Fruit fly (Drosophila melanogaster) whole organism, prepupa: ENCODE data around the gene CG4213.

Source experiments
- CG10631 ChIP-seq: fragments of 200-800 bp; sonication (Bioruptor generic); optimal IDR thresholded peaks from 2 replicates; lab custom pipeline; 2016; ENCODE audit warnings: missing biosample characterization, missing genetic modification characterization
- CG10669 ChIP-seq: fragments of 200-800 bp; sonication (Bioruptor generic); optimal IDR thresholded peaks from 3 replicates; lab custom pipeline; 2018; ENCODE audit warnings: missing biosample characterization, mild to moderate bottlenecking, missing genetic modification characterization, moderate library complexity
- CG11294 ChIP-seq: fragments of 200-800 bp; sonication (Bioruptor generic); IDR thresholded peaks from 2 replicates; pipeline ENCODE4 v1.3.6; 2022; ENCODE audit warnings: missing biosample characterization, missing genetic modification characterization
- CG1621 ChIP-seq: fragments of 200-800 bp; sonication (Bioruptor generic); optimal IDR thresholded peaks from 3 replicates; lab custom pipeline; 2018; ENCODE audit warnings: missing biosample characterization, mild to moderate bottlenecking, missing genetic modification characterization
- CG16779 ChIP-seq: fragments of 200-800 bp; sonication (Bioruptor generic); optimal IDR thresholded peaks from 3 replicates; lab custom pipeline; 2017; ENCODE audit warnings: missing biosample characterization, mild to moderate bottlenecking, missing genetic modification characterization
- CG3032 ChIP-seq: fragments of 200-800 bp; optimal IDR thresholded peaks from 2 replicates; lab custom pipeline; 2019; ENCODE audit warnings: missing biosample characterization, mild to moderate bottlenecking, missing genetic modification characterization, moderate library complexity
- CG31627 ChIP-seq: fragments of 200-800 bp; sonication (Bioruptor generic); optimal IDR thresholded peaks from 3 replicates; lab custom pipeline; 2016; ENCODE audit warnings: missing biosample characterization, missing genetic modification characterization
- CG32006 ChIP-seq: fragments of 200-800 bp; sonication (Bioruptor generic); optimal IDR thresholded peaks from 3 replicates; lab custom pipeline; 2017; ENCODE audit warnings: missing biosample characterization, mild to moderate bottlenecking, missing genetic modification characterization
- CG3919 ChIP-seq: fragments of 200-800 bp; sonication (Bioruptor generic); optimal IDR thresholded peaks from 3 replicates; lab custom pipeline; 2016; ENCODE audit warnings: missing biosample characterization, missing genetic modification characterization
- CG4318 ChIP-seq: fragments of 200-800 bp; sonication (Bioruptor generic); optimal IDR thresholded peaks from 3 replicates; lab custom pipeline; 2017; ENCODE audit warnings: missing biosample characterization, mild to moderate bottlenecking, missing genetic modification characterization
- CG6163 ChIP-seq: fragments of 200-800 bp; sonication (Bioruptor generic); IDR thresholded peaks from 3 replicates; pipeline ENCODE4 v1.3.6; 2022; ENCODE audit warnings: missing biosample characterization, missing genetic modification characterization
- CG6276 ChIP-seq: fragments of 200-800 bp; sonication (Bioruptor generic); optimal IDR thresholded peaks from 2 replicates; lab custom pipeline; 2017; ENCODE audit warnings: missing biosample characterization, mild to moderate bottlenecking, missing genetic modification characterization
- CG6792 ChIP-seq: fragments of 200-800 bp; sonication (Bioruptor generic); optimal IDR thresholded peaks from 3 replicates; lab custom pipeline; 2016; ENCODE audit warnings: missing biosample characterization, missing genetic modification characterization
- CG6808 ChIP-seq: fragments of 200-800 bp; sonication (Bioruptor generic); optimal IDR thresholded peaks from 3 replicates; lab custom pipeline; 2017; ENCODE audit warnings: missing biosample characterization, missing genetic modification characterization, mild to moderate bottlenecking, moderate library complexity, missing genetic modification reagents
- CG7368 ChIP-seq: fragments of 200-800 bp; sonication (Bioruptor generic); optimal IDR thresholded peaks from 3 replicates; lab custom pipeline; 2016; ENCODE audit warnings: missing biosample characterization, missing genetic modification characterization
- CG8119 ChIP-seq: fragments of 200-800 bp; sonication (Bioruptor generic); IDR thresholded peaks from 3 replicates; pipeline ENCODE4 v1.3.6; 2022; ENCODE audit warnings: missing biosample characterization, missing genetic modification characterization
- CG8319 ChIP-seq: fragments of 200-800 bp; sonication (Bioruptor generic); optimal IDR thresholded peaks from 3 replicates; lab custom pipeline; 2016; ENCODE audit warnings: missing biosample characterization, missing genetic modification characterization
- CG8632 ChIP-seq: fragments of 200-800 bp; sonication (Bioruptor generic); optimal IDR thresholded peaks from 3 replicates; lab custom pipeline; 2016; ENCODE audit warnings: missing biosample characterization, missing genetic modification characterization
- CG9139 ChIP-seq: fragments of 200-800 bp; sonication (Bioruptor generic); optimal IDR thresholded peaks from 3 replicates; lab custom pipeline; 2017; ENCODE audit warnings: missing biosample characterization, mild to moderate bottlenecking, missing genetic modification characterization
- Eip75B ChIP-seq: fragments of 200-800 bp; sonication (Bioruptor generic); optimal IDR thresholded peaks from 3 replicates; lab custom pipeline; 2016; ENCODE audit warnings: missing biosample characterization, missing genetic modification characterization
- Eip78C ChIP-seq: fragments of 200-800 bp; sonication (Bioruptor generic); peaks from one replicate; lab custom pipeline; 2016; ENCODE audit warnings: missing biosample characterization, missing genetic modification characterization
- Eip93F ChIP-seq: fragments of 200-800 bp; sonication (Bioruptor generic); optimal IDR thresholded peaks from 2 replicates; lab custom pipeline; 2016; ENCODE audit warnings: missing biosample characterization, mild to moderate bottlenecking, missing genetic modification characterization
- Ets96B ChIP-seq: fragments of 200-800 bp; optimal IDR thresholded peaks from 2 replicates; lab custom pipeline; 2019; ENCODE audit warnings: missing biosample characterization, mild to moderate bottlenecking, missing genetic modification characterization, moderate library complexity
- Gug ChIP-seq: fragments of 200-800 bp; sonication (Bioruptor generic); IDR thresholded peaks from 2 replicates; pipeline ENCODE4 v1.3.6; 2022; ENCODE audit warnings: missing biosample characterization, missing genetic modification characterization
- Hr38 ChIP-seq: sonication (Bioruptor generic); optimal IDR thresholded peaks from 2 replicates; lab custom pipeline; 2016; ENCODE audit warnings: missing biosample characterization, missing genetic modification characterization
- Hr39 ChIP-seq: fragments of 200-800 bp; sonication (Bioruptor generic); optimal IDR thresholded peaks from 2 replicates; lab custom pipeline; 2016; ENCODE audit warnings: missing biosample characterization, missing genetic modification characterization
- Hr4 ChIP-seq: fragments of 200-800 bp; sonication (Bioruptor generic); optimal IDR thresholded peaks from 3 replicates; lab custom pipeline; 2016; ENCODE audit warnings: missing biosample characterization, missing genetic modification characterization
- OdsH ChIP-seq: fragments of 200-800 bp; sonication (Bioruptor generic); optimal IDR thresholded peaks from 3 replicates; lab custom pipeline; 2016; ENCODE audit warnings: missing biosample characterization, missing genetic modification characterization
- Smox ChIP-seq: fragments of 200-800 bp; sonication (Bioruptor generic); optimal IDR thresholded peaks from 3 replicates; lab custom pipeline; 2016; ENCODE audit warnings: missing biosample characterization, missing genetic modification characterization
- Sox102F ChIP-seq: fragments of 200-800 bp; sonication (Bioruptor generic); optimal IDR thresholded peaks from 2 replicates; lab custom pipeline; 2016; ENCODE audit warnings: missing biosample characterization, mild to moderate bottlenecking, missing genetic modification characterization
- Sox14 ChIP-seq: fragments of 200-800 bp; sonication (Bioruptor generic); optimal IDR thresholded peaks from 3 replicates; lab custom pipeline; 2016; ENCODE audit warnings: missing biosample characterization, missing genetic modification characterization
- achi ChIP-seq: fragments of 200-800 bp; sonication (Bioruptor generic); optimal IDR thresholded peaks from 3 replicates; lab custom pipeline; 2016; ENCODE audit warnings: missing biosample characterization, missing genetic modification characterization
- acj6 ChIP-seq: fragments of 200-800 bp; sonication (Bioruptor generic); optimal IDR thresholded peaks from 3 replicates; lab custom pipeline; 2016; ENCODE audit warnings: missing biosample characterization, missing genetic modification characterization
- cyc ChIP-seq: fragments of 200-800 bp; sonication (Bioruptor generic); optimal IDR thresholded peaks from 3 replicates; lab custom pipeline; 2016; ENCODE audit warnings: missing biosample characterization, missing genetic modification characterization
- dac ChIP-seq: fragments of 200-800 bp; sonication (Bioruptor generic); optimal IDR thresholded peaks from 2 replicates; lab custom pipeline; 2017; ENCODE audit warnings: missing biosample characterization, mild to moderate bottlenecking, missing genetic modification characterization
- dsx ChIP-seq: fragments of 200-800 bp; optimal IDR thresholded peaks from 3 replicates; lab custom pipeline; 2019; ENCODE audit warnings: missing biosample characterization, mild to moderate bottlenecking, missing genetic modification characterization, moderate library complexity; ENCODE audit not compliant: poor library complexity, severe bottlenecking
- esn ChIP-seq: fragments of 200-800 bp; sonication (Bioruptor generic); optimal IDR thresholded peaks from 2 replicates; lab custom pipeline; 2016; ENCODE audit warnings: missing biosample characterization, mild to moderate bottlenecking, missing genetic modification characterization, moderate library complexity
- fd59A ChIP-seq: fragments of 200-800 bp; sonication (Bioruptor generic); optimal IDR thresholded peaks from 2 replicates; lab custom pipeline; 2017; ENCODE audit warnings: missing biosample characterization, mild to moderate bottlenecking, missing genetic modification characterization, missing genetic modification reagents
- fd85E ChIP-seq: fragments of 200-800 bp; sonication (Bioruptor generic); optimal IDR thresholded peaks from 3 replicates; lab custom pipeline; 2016; ENCODE audit warnings: missing biosample characterization, missing genetic modification characterization
- fkh ChIP-seq: fragments of 200-800 bp; sonication (Bioruptor generic); optimal IDR thresholded peaks from 3 replicates; lab custom pipeline; 2017; ENCODE audit warnings: missing biosample characterization, mild to moderate bottlenecking, missing genetic modification characterization, moderate library complexity
- lz ChIP-seq: fragments of 200-800 bp; sonication (Bioruptor generic); optimal IDR thresholded peaks from 3 replicates; lab custom pipeline; 2016; ENCODE audit warnings: missing biosample characterization, missing genetic modification characterization
- pdm3 ChIP-seq: fragments of 200-800 bp; sonication (Bioruptor generic); optimal IDR thresholded peaks from 3 replicates; lab custom pipeline; 2016; ENCODE audit warnings: missing biosample characterization, missing genetic modification characterization
- salr ChIP-seq, 2 experiments: fragments of 200-800 bp; sonication (Bioruptor generic); optimal IDR thresholded peaks; 3 replicates each; lab custom pipeline; 2016 to 2018; ENCODE audit warnings: missing biosample characterization in 2 of 2, missing genetic modification characterization in 2 of 2, mild to moderate bottlenecking in 1 of 2
- spab ChIP-seq: fragments of 200-800 bp; sonication (Bioruptor generic); optimal IDR thresholded peaks from 2 replicates; lab custom pipeline; 2017; ENCODE audit warnings: missing biosample characterization, mild to moderate bottlenecking, missing genetic modification characterization, missing genetic modification reagents
- ss ChIP-seq, 2 experiments: fragments of 200-800 bp; sonication (Bioruptor generic); optimal IDR thresholded peaks; 2 replicates in 1 of 2; 3 replicates in 1 of 2; lab custom pipeline; 2017 to 2018; ENCODE audit warnings: mild to moderate bottlenecking in 2 of 2, missing biosample characterization in 2 of 2, missing genetic modification characterization in 2 of 2, moderate library complexity in 1 of 2
- topi ChIP-seq: fragments of 200-800 bp; sonication (Bioruptor generic); optimal IDR thresholded peaks from 3 replicates; lab custom pipeline; 2016; ENCODE audit warnings: missing biosample characterization, missing genetic modification characterization

CG4213 gene

dm6 chr2L:419620-420184 is 17.7 kb upstream of the CG4213 start, which contains the start of the genes CG13690 and RpLP1 (continued):
- TF ChIP-seq esn (GFP tag; lab: Kevin White, UChicago), result peak; percentile 86
- TF ChIP-seq CG31627 (GFP tag; lab: Kevin White, UChicago), result peak; percentile 42
- TF ChIP-seq CG8319 (GFP tag; lab: Kevin White, UChicago), result peak; percentile 38
- peak; percentile 66 for TF ChIP-seq cyc (GFP tag; lab: Kevin White, UChicago)
- peak; percentile 64 for TF ChIP-seq CG9139 (GFP tag; lab: Kevin White, UChicago)
- TF ChIP-seq Sox14 (GFP tag; lab: Kevin White, UChicago), result peak; percentile 66
- peak; percentile 76 for TF ChIP-seq Eip75B (GFP tag; lab: Kevin White, UChicago)
- TF ChIP-seq dsx (GFP tag; lab: Kevin White, UChicago), result peak; percentile 19

dm6 chr2L:414593-415399 is 12.8 kb upstream of the CG4213 start, which contains the start of the genes AP-2alpha and ebi:
Gene AP-2alpha, minus strand, starts transcription at chr2L:414777.
Gene ebi, plus strand, starts transcription at chr2L:415067.
- TF ChIP-seq CG3032 (tag; lab: Kevin White, UChicago) (peak; percentile 85), OdsH (GFP tag; lab: Kevin White, UChicago) (peak; percentile 91), salr (GFP tag; optimal IDR thresholded peaks at IDR 0.05; lab: Kevin White, UChicago) (peak; percentile 47 to 78), fkh (peak; percentile 79), pdm3 (GFP tag; lab: Kevin White, UChicago) (peak; percentile 94), CG6276 (GFP tag; lab: Kevin White, UChicago) (no peak), CG10631 (GFP tag; lab: Kevin White, UChicago) (peak; percentile 88), Smox (GFP tag; lab: Kevin White, UChicago) (no peak), CG1621 (tag; lab: Kevin White, UChicago) (peak; percentile 74), cyc (GFP tag; lab: Kevin White, UChicago) (peak; percentile 94), CG6808 (peak; percentile 77), Hr38 (peak; percentile 20), fd59A (GFP tag; lab: Kevin White, UChicago) (peak; percentile 78), acj6 (GFP tag; lab: Kevin White, UChicago) (peak; percentile 85), CG6792 (GFP tag; lab: Kevin White, UChicago) (peak; percentile 84), CG8319 (GFP tag; lab: Kevin White, UChicago) (peak; percentile 71), CG10669 (GFP tag; lab: Kevin White, UChicago) (peak; percentile 61), CG32006 (GFP tag; lab: Kevin White, UChicago) (peak; percentile 88), CG3919 (GFP tag; lab: Kevin White, UChicago) (peak; percentile 82), Hr39 (GFP tag; lab: Kevin White, UChicago) (peak; percentile 96), Hr4 (GFP tag; lab: Kevin White, UChicago) (peak; percentile 88), Ets96B (tag; lab: Kevin White, UChicago) (peak; percentile 72), Sox102F (GFP tag; lab: Kevin White, UChicago) (peak; percentile 89), fd85E (GFP tag; lab: Kevin White, UChicago) (no peak), CG4318 (no peak), CG8119 (GFP tag; lab: Robert Waterston, UW) (peak; percentile 83), Gug (peak; percentile 64), CG6163 (GFP tag; lab: Robert Waterston, UW) (peak; percentile 80), Eip78C (GFP tag; lab: Kevin White, UChicago) (peak; percentile 95), esn (GFP tag; lab: Kevin White, UChicago) (peak; percentile 92), spab (peak; percentile 48), Eip93F (GFP tag; lab: Kevin White, UChicago) (no peak), CG9139 (GFP tag; lab: Kevin White, UChicago) (peak; percentile 37), CG16779 (tag; lab: Kevin White, UChicago) (no peak), Eip75B (GFP tag; lab: Kevin White, UChicago) (peak; percentile 89), dac (GFP tag; lab: Kevin White, UChicago) (peak; percentile 86), achi (GFP tag; lab: Kevin White, UChicago) (peak; percentile 87), CG7368 (GFP tag; lab: Kevin White, UChicago) (peak; percentile 67), CG11294 (GFP tag; lab: Robert Waterston, UW) (peak; percentile 58; the same call in 1 of the 2 replicates), lz (GFP tag; lab: Kevin White, UChicago) (peak; percentile 94), ss (GFP tag; optimal IDR thresholded peaks at IDR 0.05; lab: Kevin White, UChicago) (peak; percentile 34 to 70), CG8632 (GFP tag; lab: Kevin White, UChicago) (peak; percentile 78), topi (peak; percentile 87)
